Worm (Caenorhabditis elegans): Measurements from ENCODE around the gene best-24.

- TF ChIP-seq elt-1 (tag; optimal IDR thresholded peaks at IDR 0.05) (no peak), ceh-16 (tag; optimal IDR thresholded peaks at IDR 0.05) (no peak), F13H6.1 (tag; optimal IDR thresholded peaks at IDR 0.05) (no peak), egl-27 (tag; optimal IDR thresholded peaks at IDR 0.05) (no peak), skn-1 (tag; optimal IDR thresholded peaks at IDR 0.05) (no peak), elt-3 (tag; optimal IDR thresholded peaks at IDR 0.05) (no peak), mdl-1 (tag; optimal IDR thresholded peaks at IDR 0.05) (no peak), ztf-11 (tag; optimal IDR thresholded peaks at IDR 0.05) (no peak), lsy-2 (tag; optimal IDR thresholded peaks at IDR 0.05) (no peak), nhr-12 (tag; optimal IDR thresholded peaks at IDR 0.05) (no peak), unc-62 (GFP tag; optimal IDR thresholded peaks at IDR 0.05) (no peak), nhr-25 (tag; optimal IDR thresholded peaks at IDR 0.05) (no peak), nhr-6 (tag; optimal IDR thresholded peaks at IDR 0.05) (no peak)
Measured at ce11 chrIII:7913488-7913887, 12.7 kb downstream of the best-24 start, which contains the start of gene ZK688.12.

Measured in whole organism, L2 larva.